Worm (Caenorhabditis elegans) whole organism, L4/young adult: Measurements from ENCODE around the gene orc-4.

Experiments used
- W03F9.2 ChIP-seq: fragments of 150-350 bp; optimal IDR thresholded peaks from 2 replicates; lab custom pipeline; 2014; ENCODE audit warnings: missing biosample characterization, missing genetic modification characterization
- dao-5 ChIP-seq: sonication (generic microtip); optimal IDR thresholded peaks from 2 replicates; lab custom pipeline; 2016; ENCODE audit warnings: missing genotype, missing genetic modification characterization, moderate library complexity, missing compliant biosample characterization
- him-1 ChIP-seq: sonication (generic microtip); optimal IDR thresholded peaks from 2 replicates; lab custom pipeline; 2016; ENCODE audit warnings: missing genotype, missing genetic modification reagents, missing genetic modification characterization, missing compliant biosample characterization

- no peak for TF ChIP-seq dao-5 (tag; lab: Kevin White, UChicago)
- TF ChIP-seq him-1, result no peak
- TF ChIP-seq W03F9.2, result no peak
Measured at ce11 chrIII:10654718-10655117, 8.7 kb downstream of the orc-4 start, which contains the start of gene cnt-2.
